Fruit fly (Drosophila melanogaster): ENCODE measurements around the gene CG3448.

The CG3448 gene

dm6 chr3L:9400697-9401353, 50.5 kb downstream of the CG3448 start:
- TF ChIP-seq CG15336 (GFP tag; IDR thresholded peaks at IDR 0.05) (peak; percentile 43; the same call in 1 of the 2 replicates), CG31627 (GFP tag; optimal IDR thresholded peaks at IDR 0.05) (no peak), Eip93F (GFP tag; optimal IDR thresholded peaks at IDR 0.05) (no peak), fd59A (GFP tag; optimal IDR thresholded peaks at IDR 0.05) (no peak), Eip75B (GFP tag; optimal IDR thresholded peaks at IDR 0.05) (no peak), Sox102F (GFP tag; optimal IDR thresholded peaks at IDR 0.05) (no peak), CG11762 (GFP tag; optimal IDR thresholded peaks at IDR 0.05; ENCODE audit: insufficient read depth) (no peak), Blimp-1 (GFP tag; optimal IDR thresholded peaks at IDR 0.05) (no peak), Eip78C (GFP tag) (no peak), CG6163 (GFP tag; IDR thresholded peaks at IDR 0.05) (0 out of 3 replicates have a peak, but pooled peaks have one; percentile 24), Sox15 (GFP tag; optimal IDR thresholded peaks at IDR 0.05) (no peak), Ets96B (tag; optimal IDR thresholded peaks at IDR 0.05) (no peak), salr (GFP tag; optimal IDR thresholded peaks at IDR 0.05) (no peak), Ets21C (GFP tag; optimal IDR thresholded peaks at IDR 0.05) (no peak), Met (GFP tag; optimal IDR thresholded peaks at IDR 0.05) (no peak), CG11294 (GFP tag; IDR thresholded peaks at IDR 0.05) (no peak), CG3032 (tag; optimal IDR thresholded peaks at IDR 0.05) (no peak), CG8119 (GFP tag; IDR thresholded peaks at IDR 0.05) (no peak), CG4318 (GFP tag; optimal IDR thresholded peaks at IDR 0.05) (no peak), CG1621 (tag; optimal IDR thresholded peaks at IDR 0.05) (peak; percentile 58), fd85E (GFP tag; optimal IDR thresholded peaks at IDR 0.05) (no peak), OdsH (GFP tag; optimal IDR thresholded peaks at IDR 0.05) (no peak), CG10631 (GFP tag; optimal IDR thresholded peaks at IDR 0.05) (no peak)

Data from whole organism, prepupa.